Worm (Caenorhabditis elegans): ENCODE results near the gene lon-8.

- TF ChIP-seq tab-1 (GFP tag; IDR thresholded peaks at IDR 0.05) (no peak), flt-1 (GFP tag; IDR thresholded peaks at IDR 0.05) (no peak), T22C8.4 (GFP tag; IDR thresholded peaks at IDR 0.05) (no peak), ztf-23 (GFP tag; IDR thresholded peaks at IDR 0.05) (no peak), med-1 (GFP tag; optimal IDR thresholded peaks at IDR 0.05; ENCODE audit: insufficient read depth) (no peak), klf-2 (GFP tag; conservative IDR thresholded peaks at IDR 0.05) (no peak), ref-1 (GFP tag; conservative IDR thresholded peaks at IDR 0.05) (no peak), ztf-29 (GFP tag; IDR thresholded peaks at IDR 0.05) (no peak), cog-1 (tag; optimal IDR thresholded peaks at IDR 0.05) (no peak)
Observed at ce11 chrV:17956109-17956508, 45.1 kb downstream of the lon-8 start.

Data from whole organism, midembryonic.